Worm (Caenorhabditis elegans) whole organism, L3 larva: ENCODE results near the gene C05D12.2.

Experiments used
- R02D3.7 ChIP-seq: fragments of 150-350 bp; optimal IDR thresholded peaks from 2 replicates; lab custom pipeline; 2014; ENCODE audit warnings: missing biosample characterization, missing genetic modification characterization
- aly-2 ChIP-seq: fragments of 150-350 bp; optimal IDR thresholded peaks from 2 replicates; lab custom pipeline; 2014; ENCODE audit warnings: missing biosample characterization, missing genetic modification characterization
- ama-1 ChIP-seq: fragments of 150-350 bp; optimal IDR thresholded peaks from 2 replicates; lab custom pipeline; 2018
- ceh-16 ChIP-seq: sonication (generic microtip); optimal IDR thresholded peaks from 2 replicates; lab custom pipeline; 2017; ENCODE audit warnings: missing biosample characterization, missing genetic modification characterization
- ceh-28 ChIP-seq: fragments of 150-350 bp; optimal IDR thresholded peaks from 2 replicates; lab custom pipeline; 2014; ENCODE audit warnings: missing biosample characterization, missing genetic modification reagents, missing genetic modification characterization
- ceh-9 ChIP-seq: sonication (generic microtip); optimal IDR thresholded peaks from 2 replicates; lab custom pipeline; 2018; ENCODE audit warnings: missing biosample characterization, missing genetic modification characterization
- daf-12 ChIP-seq: fragments of 150-350 bp; optimal IDR thresholded peaks from 2 replicates; lab custom pipeline; 2014; ENCODE audit warnings: missing biosample characterization, missing genetic modification reagents, missing genetic modification characterization
- egl-27 ChIP-seq: sonication (generic microtip); optimal IDR thresholded peaks from 4 replicates; lab custom pipeline; 2017; ENCODE audit warnings: missing biosample characterization, missing genetic modification reagents, missing genetic modification characterization
- egl-5 ChIP-seq: fragments of 150-350 bp; optimal IDR thresholded peaks from 2 replicates; lab custom pipeline; 2017; ENCODE audit warnings: missing biosample characterization, missing genetic modification reagents, missing genetic modification characterization, inconsistent platforms
- elt-1 ChIP-seq: fragments of 150-350 bp; optimal IDR thresholded peaks from 2 replicates; lab custom pipeline; 2014; ENCODE audit warnings: missing biosample characterization, missing genetic modification characterization
- elt-2 ChIP-seq: sonication (generic microtip); optimal IDR thresholded peaks from 2 replicates; lab custom pipeline; 2016; ENCODE audit warnings: missing genetic modification reagents, mild to moderate bottlenecking, missing genetic modification characterization, missing compliant biosample characterization
- elt-3 ChIP-seq, 3 experiments: fragments of 150-350 bp in 1 of 3; sonication (generic microtip) in 2 of 3; optimal IDR thresholded peaks; 2 replicates in 2 of 3; 4 replicates in 1 of 3; lab custom pipeline; 2014 to 2017; ENCODE audit warnings: missing biosample characterization in 3 of 3, missing genetic modification characterization in 3 of 3
- eor-1 ChIP-seq, 2 experiments: fragments of 150-350 bp; optimal IDR thresholded peaks; 2 replicates each; lab custom pipeline; 2014 to 2018; ENCODE audit warnings: missing biosample characterization in 2 of 2, missing genetic modification characterization in 2 of 2
- fkh-2 ChIP-seq: fragments of 150-350 bp; optimal IDR thresholded peaks from 2 replicates; lab custom pipeline; 2014; ENCODE audit warnings: missing biosample characterization, missing genetic modification reagents, missing genetic modification characterization
- fos-1 ChIP-seq: fragments of 150-350 bp; optimal IDR thresholded peaks from 2 replicates; lab custom pipeline; 2014; ENCODE audit warnings: missing biosample characterization, missing genetic modification characterization
- jun-1 ChIP-seq: fragments of 150-350 bp; optimal IDR thresholded peaks from 2 replicates; lab custom pipeline; 2014; ENCODE audit warnings: missing biosample characterization, missing genetic modification reagents, missing genetic modification characterization
- lin-39 ChIP-seq: fragments of 150-350 bp; optimal IDR thresholded peaks from 2 replicates; lab custom pipeline; 2018; ENCODE audit warnings: missing biosample characterization, missing genetic modification reagents, missing genetic modification characterization
- lsy-12 ChIP-seq: sonication (generic microtip); optimal IDR thresholded peaks from 2 replicates; lab custom pipeline; 2016; ENCODE audit warnings: mild to moderate bottlenecking, missing genetic modification characterization, missing compliant biosample characterization
- mml-1 ChIP-seq: fragments of 150-350 bp; sonication (generic microtip); optimal IDR thresholded peaks from 3 replicates; lab custom pipeline; 2014; ENCODE audit warnings: missing biosample characterization, missing genetic modification characterization
- nfya-1 ChIP-seq: sonication (generic microtip); optimal IDR thresholded peaks from 2 replicates; lab custom pipeline; 2017; ENCODE audit warnings: missing genetic modification characterization, mild to moderate bottlenecking, missing compliant biosample characterization, antibody characterized with exemption, moderate library complexity; ENCODE audit not compliant: insufficient read depth
- nhr-12 ChIP-seq: fragments of 150-350 bp; optimal IDR thresholded peaks from 2 replicates; lab custom pipeline; 2014; ENCODE audit warnings: missing biosample characterization, missing genetic modification characterization
- nhr-237 ChIP-seq: fragments of 150-350 bp; optimal IDR thresholded peaks from 2 replicates; lab custom pipeline; 2014; ENCODE audit warnings: missing biosample characterization, missing genetic modification characterization
- nhr-25 ChIP-seq: sonication (generic microtip); optimal IDR thresholded peaks from 2 replicates; lab custom pipeline; 2017; ENCODE audit warnings: missing biosample characterization, missing genetic modification characterization
- nhr-43 ChIP-seq: sonication (generic microtip); optimal IDR thresholded peaks from 2 replicates; lab custom pipeline; 2016; ENCODE audit warnings: mild to moderate bottlenecking, missing genetic modification characterization, missing compliant biosample characterization; ENCODE audit not compliant: poor library complexity, severe bottlenecking
- nhr-67 ChIP-seq: fragments of 150-350 bp; optimal IDR thresholded peaks from 2 replicates; lab custom pipeline; 2014; ENCODE audit warnings: missing biosample characterization, missing genetic modification characterization
- nhr-77 ChIP-seq: fragments of 150-350 bp; optimal IDR thresholded peaks from 2 replicates; lab custom pipeline; 2014; ENCODE audit warnings: missing biosample characterization, missing genetic modification characterization
- pha-4 ChIP-seq: fragments of 150-350 bp; optimal IDR thresholded peaks from 2 replicates; lab custom pipeline; 2014; ENCODE audit warnings: missing biosample characterization, missing genetic modification reagents, missing genetic modification characterization
- pqm-1 ChIP-seq: fragments of 150-350 bp; optimal IDR thresholded peaks from 2 replicates; lab custom pipeline; 2017; ENCODE audit warnings: missing biosample characterization, missing genetic modification characterization, inconsistent platforms
- sea-2 ChIP-seq: fragments of 150-350 bp; sonication (generic microtip); optimal IDR thresholded peaks from 4 replicates; lab custom pipeline; 2014; ENCODE audit warnings: missing biosample characterization, missing genetic modification reagents, missing genetic modification characterization
- skn-1 ChIP-seq: fragments of 150-350 bp; optimal IDR thresholded peaks from 2 replicates; lab custom pipeline; 2014; ENCODE audit warnings: missing biosample characterization, missing genetic modification characterization
- tbx-2 ChIP-seq: sonication (generic microtip); optimal IDR thresholded peaks from 2 replicates; lab custom pipeline; 2016; ENCODE audit warnings: mild to moderate bottlenecking, missing genetic modification characterization, missing compliant biosample characterization
- unc-39 ChIP-seq: sonication (generic microtip); optimal IDR thresholded peaks from 4 replicates; lab custom pipeline; 2017; ENCODE audit warnings: missing biosample characterization, missing genetic modification characterization
- zag-1 ChIP-seq: fragments of 150-350 bp; optimal IDR thresholded peaks from 2 replicates; lab custom pipeline; 2014; ENCODE audit warnings: missing biosample characterization, missing genetic modification characterization
- ztf-11 ChIP-seq: fragments of 150-350 bp; optimal IDR thresholded peaks from 2 replicates; lab custom pipeline; 2014; ENCODE audit warnings: missing biosample characterization, missing genetic modification characterization
- ztf-4 ChIP-seq: fragments of 150-350 bp; optimal IDR thresholded peaks from 2 replicates; lab custom pipeline; 2014; ENCODE audit warnings: missing biosample characterization, missing genetic modification characterization

C05D12.2 gene

ce11 chrII:11398787-11399186 lies 19.3 kb upstream of the C05D12.2 start:
- TF ChIP-seq eor-1 (tag; optimal IDR thresholded peaks at IDR 0.05; lab: Kevin White, UChicago) (no peak), elt-1 (tag; lab: Kevin White, UChicago) (no peak), daf-12 (tag; lab: Kevin White, UChicago) (no peak), ztf-4 (tag; lab: Kevin White, UChicago) (no peak), ztf-11 (tag; lab: Kevin White, UChicago) (no peak), egl-5 (tag; lab: Kevin White, UChicago) (no peak), egl-27 (no peak)

ce11 chrII:11400386-11400785 lies 17.7 kb upstream of the C05D12.2 start:
- TF ChIP-seq eor-1 (tag; optimal IDR thresholded peaks at IDR 0.05; lab: Kevin White, UChicago) = no peak
- TF ChIP-seq nhr-25 (tag; lab: Kevin White, UChicago) = peak; percentile 55

- no peak for TF ChIP-seq zag-1 (tag; lab: Kevin White, UChicago)
- no peak for TF ChIP-seq lsy-12
- TF ChIP-seq nhr-25 (tag; lab: Kevin White, UChicago) = no peak
- TF ChIP-seq aly-2 (tag; lab: Kevin White, UChicago) = no peak
- TF ChIP-seq tbx-2 = no peak
- no peak for TF ChIP-seq fkh-2
- no peak for TF ChIP-seq ceh-28 (tag; lab: Kevin White, UChicago)
- TF ChIP-seq daf-12 (tag; lab: Kevin White, UChicago) = no peak
- no peak for TF ChIP-seq elt-2 (tag; lab: Kevin White, UChicago)
- no peak for TF ChIP-seq nhr-12 (tag; lab: Kevin White, UChicago)
- TF ChIP-seq nhr-67 (tag; lab: Kevin White, UChicago) = no peak
- no peak for TF ChIP-seq egl-27
- no peak for TF ChIP-seq ztf-11 (tag; lab: Kevin White, UChicago)
- no peak for TF ChIP-seq nhr-237 (tag; lab: Kevin White, UChicago)
- TF ChIP-seq mml-1 (tag; lab: Kevin White, UChicago) = no peak
- no peak for TF ChIP-seq pqm-1 (tag; lab: Kevin White, UChicago)
- TF ChIP-seq, all 47 proteins: peak for 0
Observed at ce11 chrII:11409678-11410133, 8.4 kb upstream of the C05D12.2 start, which contains the start of gene C05D12.7. C05D12.7 (plus strand) TSS chrII:11410083.

ce11 chrII:11415672-11416071 lies 2.4 kb upstream of the C05D12.2 start, which contains the start of gene C05D12.1:
C05D12.1 (minus strand) TSS chrII:11415772.
- TF ChIP-seq elt-3 (tag; optimal IDR thresholded peaks at IDR 0.05; lab: Kevin White, UChicago) = no peak
- TF ChIP-seq ceh-16 = no peak
- no peak for TF ChIP-seq nhr-12 (tag; lab: Kevin White, UChicago)
- TF ChIP-seq ceh-9 (tag; lab: Kevin White, UChicago) = no peak
- no peak for TF ChIP-seq unc-39 (tag; lab: Kevin White, UChicago)
- no peak for TF ChIP-seq sea-2 (GFP tag; lab: Kevin White, UChicago)
- no peak for TF ChIP-seq aly-2 (tag; lab: Kevin White, UChicago)
- no peak for TF ChIP-seq fos-1 (tag; lab: Kevin White, UChicago)
- TF ChIP-seq lin-39 (tag; lab: Kevin White, UChicago) = no peak
- TF ChIP-seq nfya-1 (tag; lab: Kevin White, UChicago) = no peak
- TF ChIP-seq fkh-2 = no peak
- no peak for TF ChIP-seq nhr-43 (tag; lab: Kevin White, UChicago)
- no peak for TF ChIP-seq lsy-12
- no peak for TF ChIP-seq nhr-77 (tag; lab: Kevin White, UChicago)
- no peak for TF ChIP-seq nhr-25 (tag; lab: Kevin White, UChicago)
- no peak for TF ChIP-seq pha-4
- no peak for TF ChIP-seq ama-1 (lab: Kevin White, UChicago)
- TF ChIP-seq nhr-67 (tag; lab: Kevin White, UChicago) = no peak

ce11 chrII:11418476-11418875 lies 377 bp downstream of the C05D12.2 start:
- TF ChIP-seq skn-1 (tag; lab: Kevin White, UChicago) (no peak), jun-1 (peak; percentile 7), pha-4 (peak; percentile 68), daf-12 (tag; lab: Kevin White, UChicago) (no peak), R02D3.7 (tag; lab: Kevin White, UChicago) (no peak), elt-2 (tag; lab: Kevin White, UChicago) (peak; percentile 80), sea-2 (GFP tag; lab: Kevin White, UChicago) (no peak), pqm-1 (tag; lab: Kevin White, UChicago) (peak; percentile 88), aly-2 (tag; lab: Kevin White, UChicago) (no peak)
